Worm (Caenorhabditis elegans): Measurements from ENCODE around the gene gst-27.

Gene gst-27

ce11 chrII:15165681-15166235, at the start of gene gst-27:
TSS of gene gst-27 (minus strand) at chrII:15165731.
- peak; percentile 77 for TF ChIP-seq dao-5 (tag; optimal IDR thresholded peaks at IDR 0.05)
- peak; percentile 77 for TF ChIP-seq W03F9.2 (tag; optimal IDR thresholded peaks at IDR 0.05)
- peak; percentile 44 for TF ChIP-seq him-1 (tag; optimal IDR thresholded peaks at IDR 0.05)

- TF ChIP-seq W03F9.2 (tag; optimal IDR thresholded peaks at IDR 0.05): no peak
- TF ChIP-seq dao-5 (tag; optimal IDR thresholded peaks at IDR 0.05): no peak
- no peak for TF ChIP-seq him-1 (tag; optimal IDR thresholded peaks at IDR 0.05)
These were observed 48.2 kb upstream of the gst-27 start for ce11 chrII:15213732-15214131.

ce11 chrII:15212260-15212914, 46.9 kb upstream of the gst-27 start:
- TF ChIP-seq dao-5 (tag; optimal IDR thresholded peaks at IDR 0.05) (no peak), W03F9.2 (tag; optimal IDR thresholded peaks at IDR 0.05) (no peak), him-1 (tag; optimal IDR thresholded peaks at IDR 0.05) (no peak)

ce11 chrII:15209309-15209708, 43.8 kb upstream of the gst-27 start:
- TF ChIP-seq W03F9.2 (tag; optimal IDR thresholded peaks at IDR 0.05) (no peak), dao-5 (tag; optimal IDR thresholded peaks at IDR 0.05) (no peak), him-1 (tag; optimal IDR thresholded peaks at IDR 0.05) (no peak)

ce11 chrII:15208874-15209273, 43.3 kb upstream of the gst-27 start:
- TF ChIP-seq him-1 (tag; optimal IDR thresholded peaks at IDR 0.05) (no peak), W03F9.2 (tag; optimal IDR thresholded peaks at IDR 0.05) (no peak), dao-5 (tag; optimal IDR thresholded peaks at IDR 0.05) (no peak)

- no peak for TF ChIP-seq W03F9.2 (tag; optimal IDR thresholded peaks at IDR 0.05)
- TF ChIP-seq him-1 (tag; optimal IDR thresholded peaks at IDR 0.05): no peak
- TF ChIP-seq dao-5 (tag; optimal IDR thresholded peaks at IDR 0.05): no peak
These were observed 42.6 kb upstream of the gst-27 start for ce11 chrII:15208151-15208550.

- TF ChIP-seq W03F9.2 (tag; optimal IDR thresholded peaks at IDR 0.05): no peak
- no peak for TF ChIP-seq him-1 (tag; optimal IDR thresholded peaks at IDR 0.05)
- no peak for TF ChIP-seq dao-5 (tag; optimal IDR thresholded peaks at IDR 0.05)
These were observed 42.0 kb upstream of the gst-27 start for ce11 chrII:15207562-15207961.

ce11 chrII:15206234-15206633, 40.7 kb upstream of the gst-27 start:
- TF ChIP-seq dao-5 (tag; optimal IDR thresholded peaks at IDR 0.05): no peak
- TF ChIP-seq him-1 (tag; optimal IDR thresholded peaks at IDR 0.05): no peak
- no peak for TF ChIP-seq W03F9.2 (tag; optimal IDR thresholded peaks at IDR 0.05)

ce11 chrII:15205346-15205745, 39.8 kb upstream of the gst-27 start:
- peak; percentile 31 for TF ChIP-seq W03F9.2 (tag; optimal IDR thresholded peaks at IDR 0.05)
- TF ChIP-seq him-1 (tag; optimal IDR thresholded peaks at IDR 0.05): no peak

- TF ChIP-seq him-1 (tag; optimal IDR thresholded peaks at IDR 0.05) (no peak), W03F9.2 (tag; optimal IDR thresholded peaks at IDR 0.05) (no peak), dao-5 (tag; optimal IDR thresholded peaks at IDR 0.05) (no peak)
These were observed 38.7 kb upstream of the gst-27 start for ce11 chrII:15204069-15204850.

- TF ChIP-seq W03F9.2 (tag; optimal IDR thresholded peaks at IDR 0.05) (no peak), dao-5 (tag; optimal IDR thresholded peaks at IDR 0.05) (no peak), him-1 (tag; optimal IDR thresholded peaks at IDR 0.05) (no peak)
These were observed 38.0 kb upstream of the gst-27 start for ce11 chrII:15203398-15204068.

ce11 chrII:15197500-15197899, 32.0 kb upstream of the gst-27 start:
- TF ChIP-seq W03F9.2 (tag; optimal IDR thresholded peaks at IDR 0.05): no peak
- no peak for TF ChIP-seq dao-5 (tag; optimal IDR thresholded peaks at IDR 0.05)
- TF ChIP-seq him-1 (tag; optimal IDR thresholded peaks at IDR 0.05): no peak

ce11 chrII:15196433-15196832, 30.9 kb upstream of the gst-27 start, which contains the start of gene spsb-1:
TSS of gene spsb-1 (plus strand) at chrII:15196733.
- TF ChIP-seq W03F9.2 (tag; optimal IDR thresholded peaks at IDR 0.05) (no peak), dao-5 (tag; optimal IDR thresholded peaks at IDR 0.05) (no peak), him-1 (tag; optimal IDR thresholded peaks at IDR 0.05) (no peak)

- TF ChIP-seq dao-5 (tag; optimal IDR thresholded peaks at IDR 0.05) (no peak), W03F9.2 (tag; optimal IDR thresholded peaks at IDR 0.05) (no peak), him-1 (tag; optimal IDR thresholded peaks at IDR 0.05) (no peak)
These were observed 29.8 kb upstream of the gst-27 start for ce11 chrII:15195346-15195745.

All from whole organism, L4/young adult.